Fruit fly (Drosophila melanogaster) whole organism, embryonic: Measurements from ENCODE around the gene CG34134.

ENCODE experiments used
- Adf1 ChIP-seq: fragments of 200-800 bp; sonication (Bioruptor generic); IDR thresholded peaks from 2 replicates; pipeline ENCODE4 v1.3.6; 2022; ENCODE audit warnings: missing biosample characterization, missing genetic modification characterization
- Antp ChIP-seq: fragments of 200-800 bp; sonication (Bioruptor generic); optimal IDR thresholded peaks from 3 replicates; lab custom pipeline; 2016; ENCODE audit warnings: missing biosample characterization, missing genetic modification characterization
- Asciz ChIP-seq: fragments of 200-800 bp; sonication (Bioruptor generic); optimal IDR thresholded peaks from 2 replicates; lab custom pipeline; 2017; ENCODE audit warnings: missing biosample characterization, mild to moderate bottlenecking, missing genetic modification characterization, missing genetic modification reagents
- BtbVII ChIP-seq: fragments of 200-800 bp; sonication (Bioruptor generic); optimal IDR thresholded peaks from 3 replicates; lab custom pipeline; 2017; ENCODE audit warnings: missing biosample characterization, mild to moderate bottlenecking, missing genetic modification characterization
- C15 ChIP-seq: fragments of 200-800 bp; sonication (Bioruptor generic); IDR thresholded peaks from 3 replicates; pipeline ENCODE4 v1.3.6; 2022; ENCODE audit warnings: missing biosample characterization, missing genetic modification characterization
- CG10147 ChIP-seq: fragments of 200-800 bp; sonication (Bioruptor generic); optimal IDR thresholded peaks from 2 replicates; lab custom pipeline; 2019; ENCODE audit warnings: missing biosample characterization, mild to moderate bottlenecking, missing genetic modification characterization, moderate library complexity
- CG10543 ChIP-seq: fragments of 200-800 bp; sonication (Bioruptor generic); optimal IDR thresholded peaks from 3 replicates; lab custom pipeline; 2017; ENCODE audit warnings: missing biosample characterization, mild to moderate bottlenecking, missing genetic modification characterization, moderate library complexity
- CG11695 ChIP-seq: fragments of 200-800 bp; sonication (Bioruptor generic); IDR thresholded peaks from 3 replicates; pipeline ENCODE4 v1.3.6; 2022; ENCODE audit warnings: missing biosample characterization, missing genetic modification characterization
- CG12769 ChIP-seq: fragments of 200-800 bp; sonication (Bioruptor generic); optimal IDR thresholded peaks from 2 replicates; lab custom pipeline; 2019; ENCODE audit warnings: missing biosample characterization, mild to moderate bottlenecking, missing genetic modification characterization, moderate library complexity
- CG13775 ChIP-seq: fragments of 200-800 bp; sonication (Bioruptor generic); optimal IDR thresholded peaks from 3 replicates; lab custom pipeline; 2017; ENCODE audit warnings: missing biosample characterization, mild to moderate bottlenecking, missing genetic modification characterization
- CG15269 ChIP-seq: fragments of 200-800 bp; sonication (Bioruptor generic); optimal IDR thresholded peaks from 2 replicates; lab custom pipeline; 2018; ENCODE audit warnings: missing biosample characterization, mild to moderate bottlenecking, missing genetic modification characterization, moderate library complexity
- CG2712 ChIP-seq: fragments of 200-800 bp; optimal IDR thresholded peaks from 3 replicates; lab custom pipeline; 2019; ENCODE audit warnings: missing biosample characterization, mild to moderate bottlenecking, missing genetic modification characterization, moderate library complexity
- CG34224 ChIP-seq: fragments of 200-800 bp; sonication (Bioruptor generic); IDR thresholded peaks from 3 replicates; pipeline ENCODE4 v1.3.6; 2022; ENCODE audit warnings: missing biosample characterization, missing genetic modification characterization; ENCODE audit not compliant: partially characterized antibody
- CG4404 ChIP-seq: fragments of 200-800 bp; sonication (Bioruptor generic); IDR thresholded peaks from 2 replicates; pipeline ENCODE4 v1.3.6; 2022; ENCODE audit warnings: missing biosample characterization, missing genetic modification characterization
- CG4424 ChIP-seq: fragments of 200-800 bp; sonication (Bioruptor generic); optimal IDR thresholded peaks from 3 replicates; lab custom pipeline; 2016; ENCODE audit warnings: missing biosample characterization, missing genetic modification characterization
- CG5245 ChIP-seq: fragments of 200-800 bp; sonication (Bioruptor generic); optimal IDR thresholded peaks from 3 replicates; lab custom pipeline; 2016; ENCODE audit warnings: missing biosample characterization, missing genetic modification characterization
- CG7987 ChIP-seq: fragments of 200-800 bp; sonication (Bioruptor generic); optimal IDR thresholded peaks from 2 replicates; lab custom pipeline; 2018; ENCODE audit warnings: missing biosample characterization, mild to moderate bottlenecking, missing genetic modification characterization, moderate library complexity
- D ChIP-seq, 2 experiments: fragments of 200-800 bp in 1 of 2; fragments of >200 bp in 1 of 2; sonication (Bioruptor generic) in 1 of 2; optimal IDR thresholded peaks; 2 replicates in 1 of 2; 3 replicates in 1 of 2; lab custom pipeline; 2017; ENCODE audit warnings: mild to moderate bottlenecking in 1 of 2, missing biosample characterization in 1 of 2, missing genetic modification characterization in 1 of 2, missing genetic modification reagents in 1 of 2
- Dbx ChIP-seq: fragments of 200-800 bp; sonication (Bioruptor generic); IDR thresholded peaks from 3 replicates; pipeline ENCODE4 v1.3.6; 2022; ENCODE audit warnings: missing biosample characterization, missing genetic modification characterization
- Dll ChIP-seq: fragments of 200-800 bp; sonication (Bioruptor generic); IDR thresholded peaks from 4 replicates; pipeline ENCODE4 v1.3.6; 2022; ENCODE audit warnings: missing biosample characterization, missing genetic modification characterization; ENCODE audit not compliant: partially characterized antibody
- MTF-1 ChIP-seq: fragments of 200-800 bp; sonication (Bioruptor generic); optimal IDR thresholded peaks from 2 replicates; lab custom pipeline; 2018; ENCODE audit warnings: missing biosample characterization, mild to moderate bottlenecking, missing genetic modification characterization, borderline replicate concordance
- Max ChIP-seq: fragments of 200-800 bp; sonication (Bioruptor generic); optimal IDR thresholded peaks from 2 replicates; lab custom pipeline; 2016; ENCODE audit warnings: missing biosample characterization, mild to moderate bottlenecking, missing genetic modification characterization
- Med ChIP-seq: fragments of 200-800 bp; sonication (Bioruptor generic); peaks from one replicate; lab custom pipeline; 2016; ENCODE audit warnings: missing biosample characterization, missing genetic modification characterization, mild to moderate bottlenecking, inconsistent platforms, moderate library complexity
- NC2β ChIP-seq: fragments of 200-800 bp; sonication (Bioruptor generic); optimal IDR thresholded peaks from 2 replicates; lab custom pipeline; 2016; ENCODE audit warnings: missing biosample characterization, missing genetic modification characterization
- Sox100B ChIP-seq: fragments of 200-800 bp; sonication (Bioruptor generic); optimal IDR thresholded peaks from 3 replicates; lab custom pipeline; 2018; ENCODE audit warnings: missing biosample characterization, mild to moderate bottlenecking, missing genetic modification characterization
- ac ChIP-seq: fragments of 200-800 bp; sonication (Bioruptor generic); optimal IDR thresholded peaks from 3 replicates; lab custom pipeline; 2017; ENCODE audit warnings: missing biosample characterization, mild to moderate bottlenecking, missing genetic modification characterization
- ato ChIP-seq: fragments of 200-800 bp; sonication (Bioruptor generic); IDR thresholded peaks from 2 replicates; pipeline ENCODE4 v1.3.6; 2022; ENCODE audit warnings: missing biosample characterization, missing genetic modification characterization; ENCODE audit not compliant: partially characterized antibody
- bsh ChIP-seq, 2 experiments: fragments of 200-800 bp; sonication (Bioruptor generic); optimal IDR thresholded peaks; 2 replicates each; lab custom pipeline; 2017 to 2018; ENCODE audit warnings: mild to moderate bottlenecking in 2 of 2, missing biosample characterization in 2 of 2, missing genetic modification characterization in 2 of 2, moderate library complexity in 1 of 2
- btn ChIP-seq: fragments of 200-800 bp; sonication (Bioruptor generic); optimal IDR thresholded peaks from 2 replicates; lab custom pipeline; 2016; ENCODE audit warnings: missing biosample characterization, missing genetic modification characterization
- caup ChIP-seq: fragments of 200-800 bp; sonication (Bioruptor generic); optimal IDR thresholded peaks from 3 replicates; lab custom pipeline; 2017; ENCODE audit warnings: missing biosample characterization, mild to moderate bottlenecking, missing genetic modification characterization, moderate library complexity; ENCODE audit not compliant: severe bottlenecking
- chinmo ChIP-seq: fragments of 200-800 bp; sonication (Bioruptor generic); IDR thresholded peaks from 4 replicates; pipeline ENCODE4 v1.3.6; 2022; ENCODE audit warnings: missing biosample characterization, missing genetic modification characterization; ENCODE audit not compliant: partially characterized antibody
- ci ChIP-seq: fragments of 200-800 bp; sonication (Bioruptor generic); IDR thresholded peaks from 3 replicates; pipeline ENCODE4 v1.3.6; 2022; ENCODE audit warnings: missing biosample characterization, missing genetic modification characterization
- crol ChIP-seq: fragments of 200-800 bp; sonication (Bioruptor generic); IDR thresholded peaks from 2 replicates; pipeline ENCODE4 v1.3.6; 2022; ENCODE audit warnings: missing biosample characterization, missing genetic modification characterization
- cwo ChIP-seq: fragments of 200-800 bp; sonication (Bioruptor generic); optimal IDR thresholded peaks from 3 replicates; lab custom pipeline; 2017; ENCODE audit warnings: missing biosample characterization, missing genetic modification characterization, mild to moderate bottlenecking, moderate library complexity, missing genetic modification reagents
- exex ChIP-seq: fragments of 200-800 bp; sonication (Bioruptor generic); optimal IDR thresholded peaks from 4 replicates; lab custom pipeline; 2018; ENCODE audit warnings: missing biosample characterization, mild to moderate bottlenecking, missing genetic modification characterization, moderate library complexity
- lab ChIP-seq: fragments of 200-800 bp; sonication (Bioruptor generic); optimal IDR thresholded peaks from 3 replicates; lab custom pipeline; 2017; ENCODE audit warnings: missing biosample characterization, missing genetic modification characterization, mild to moderate bottlenecking, moderate library complexity, missing genetic modification reagents
- lilli ChIP-seq: fragments of 200-800 bp; sonication (Bioruptor generic); optimal IDR thresholded peaks from 3 replicates; lab custom pipeline; 2016; ENCODE audit warnings: missing biosample characterization, missing genetic modification characterization
- maf-S ChIP-seq: fragments of 200-800 bp; sonication (Bioruptor generic); optimal IDR thresholded peaks from 2 replicates; lab custom pipeline; 2016; ENCODE audit warnings: missing biosample characterization, missing genetic modification characterization
- mirr ChIP-seq: fragments of 200-800 bp; sonication (Bioruptor generic); optimal IDR thresholded peaks from 3 replicates; lab custom pipeline; 2018; ENCODE audit warnings: missing biosample characterization, mild to moderate bottlenecking, missing genetic modification characterization
- onecut ChIP-seq: fragments of 200-800 bp; sonication (Bioruptor generic); IDR thresholded peaks from 2 replicates; pipeline ENCODE4 v1.3.6; 2022; ENCODE audit warnings: missing biosample characterization, missing genetic modification characterization
- pan ChIP-seq, 4 experiments: fragments of >200 bp in 3 of 4; fragments of 200-800 bp in 1 of 4; sonication (Bioruptor generic) in 1 of 4; optimal IDR thresholded peaks in 3 of 4; IDR thresholded peaks in 1 of 4; 2 replicates each; pipeline versions ENCODE4 v1.3.6 to Lab custom; 2017 to 2022; ENCODE audit warnings: missing biosample characterization in 2 of 4, missing genetic modification characterization in 2 of 4, mixed read lengths in 1 of 4
- sc ChIP-seq, 3 experiments: fragments of >200 bp in 2 of 3; fragments of 200-800 bp in 1 of 3; sonication (Bioruptor generic) in 1 of 3; optimal IDR thresholded peaks; 2 replicates in 2 of 3; 3 replicates in 1 of 3; lab custom pipeline; 2017; ENCODE audit warnings: mild to moderate bottlenecking in 1 of 3, missing biosample characterization in 1 of 3, missing genetic modification characterization in 1 of 3, missing genetic modification reagents in 1 of 3
- sd ChIP-seq: fragments of 200-800 bp; sonication (Bioruptor generic); optimal IDR thresholded peaks from 3 replicates; lab custom pipeline; 2018; ENCODE audit warnings: missing biosample characterization, mild to moderate bottlenecking, missing genetic modification characterization, moderate library complexity
- sr ChIP-seq: fragments of 200-800 bp; sonication (Bioruptor generic); IDR thresholded peaks from 3 replicates; pipeline ENCODE4 v1.3.6; 2022; ENCODE audit warnings: missing biosample characterization, missing genetic modification characterization
- sug ChIP-seq: fragments of 200-800 bp; optimal IDR thresholded peaks from 2 replicates; lab custom pipeline; 2019; ENCODE audit warnings: missing biosample characterization, mild to moderate bottlenecking, missing genetic modification characterization, moderate library complexity
- twi ChIP-seq: fragments of 200-800 bp; optimal IDR thresholded peaks from 2 replicates; lab custom pipeline; 2019; ENCODE audit warnings: missing biosample characterization, mild to moderate bottlenecking, missing genetic modification characterization, moderate library complexity
- vvl ChIP-seq: fragments of 200-800 bp; sonication (Bioruptor generic); IDR thresholded peaks from 2 replicates; pipeline ENCODE4 v1.3.6; 2022; ENCODE audit warnings: missing biosample characterization, missing genetic modification characterization
- z ChIP-seq: fragments of 200-800 bp; sonication (Bioruptor generic); IDR thresholded peaks from 3 replicates; pipeline ENCODE4 v1.3.6; 2022; ENCODE audit warnings: missing biosample characterization, missing genetic modification characterization

The CG34134 gene

dm6 chr2L:8233571-8233970 lies 43.0 kb upstream of the CG34134 start:
- TF ChIP-seq CG11695 (GFP tag; lab: Robert Waterston, UW) (no peak), CG4424 (GFP tag; lab: Kevin White, UChicago) (no peak), chinmo (peak; percentile 92; the same call in 3 of the 4 replicates), maf-S (GFP tag; lab: Kevin White, UChicago) (no peak), Asciz (peak; percentile 19), CG13775 (GFP tag; lab: Kevin White, UChicago) (no peak), Antp (GFP tag; lab: Kevin White, UChicago) (no peak), lilli (GFP tag; lab: Kevin White, UChicago) (no peak), ato (GFP tag; lab: Robert Waterston, UW) (no peak), D (optimal IDR thresholded peaks at IDR 0.05; lab: Kevin White, UChicago) (no peak), D (GFP tag; optimal IDR thresholded peaks at IDR 0.05; lab: Kevin White, UChicago) (no peak), bsh (GFP tag; optimal IDR thresholded peaks at IDR 0.05; lab: Kevin White, UChicago) (no peak), Sox100B (no peak), caup (GFP tag; lab: Kevin White, UChicago) (peak; percentile 37), exex (peak; percentile 2), lab (GFP tag; lab: Kevin White, UChicago) (peak; percentile 26), sc (optimal IDR thresholded peaks at IDR 0.05; lab: Kevin White, UChicago) (no peak), sc (GFP tag; optimal IDR thresholded peaks at IDR 0.05; lab: Kevin White, UChicago) (no peak), onecut (GFP tag; lab: Robert Waterston, UW) (no peak), btn (no peak), pan (optimal IDR thresholded peaks at IDR 0.05; lab: Kevin White, UChicago) (no peak), pan (GFP tag; optimal IDR thresholded peaks at IDR 0.05 in 1 of 2, IDR thresholded peaks at IDR 0.05 in 1 of 2) (no peak), sd (peak; percentile 56), sr (GFP tag; lab: Robert Waterston, UW) (no peak), vvl (GFP tag; lab: Robert Waterston, UW) (peak; percentile 77), CG15269 (tag; lab: Kevin White, UChicago) (peak; percentile 10), z (GFP tag; lab: Robert Waterston, UW) (no peak), CG10543 (GFP tag; lab: Kevin White, UChicago) (peak; percentile 48), CG5245 (no peak), Dbx (no peak), Adf1 (GFP tag; lab: Robert Waterston, UW) (no peak), CG34224 (no peak), Med (GFP tag; lab: Kevin White, UChicago) (peak; percentile 28), CG2712 (no peak), CG10147 (GFP tag; lab: Kevin White, UChicago) (peak; percentile 3), mirr (GFP tag; lab: Kevin White, UChicago) (peak; percentile 26), ac (GFP tag; lab: Kevin White, UChicago) (no peak), Max (GFP tag; lab: Kevin White, UChicago) (no peak), crol (GFP tag; lab: Robert Waterston, UW) (peak; percentile 47; the same call in 1 of the 2 replicates), BtbVII (GFP tag; lab: Kevin White, UChicago) (peak; percentile 30), MTF-1 (no peak), NC2β (no peak), cwo (peak; percentile 60), ci (no peak), twi (no peak), CG12769 (tag; lab: Kevin White, UChicago) (peak; percentile 12), CG7987 (peak; percentile 23), sug (peak; percentile 22), Dll (no peak), CG4404 (no peak), C15 (no peak)
